Worm (Caenorhabditis elegans): ENCODE results near the gene cki-2.

The cki-2 gene

ce11 chrII:7849697-7850096 lies 33.4 kb downstream of the cki-2 start, which contains the start of gene acr-7:
Gene acr-7, minus strand, starts transcription at chrII:7849797.
- TF ChIP-seq nhr-237 (tag; optimal IDR thresholded peaks at IDR 0.05) (no peak), fos-1 (tag; optimal IDR thresholded peaks at IDR 0.05) (no peak), nhr-6 (tag; optimal IDR thresholded peaks at IDR 0.05) (no peak), ztf-11 (tag; optimal IDR thresholded peaks at IDR 0.05) (no peak), sma-3 (GFP tag; optimal IDR thresholded peaks at IDR 0.05) (no peak), alr-1 (tag; optimal IDR thresholded peaks at IDR 0.05) (no peak), zag-1 (tag; optimal IDR thresholded peaks at IDR 0.05) (no peak), ama-1 (optimal IDR thresholded peaks at IDR 0.05) (no peak), ztf-1 (GFP tag; conservative IDR thresholded peaks at IDR 0.05) (no peak), blmp-1 (tag; optimal IDR thresholded peaks at IDR 0.05; ENCODE audit: insufficient read depth) (no peak), peb-1 (tag; optimal IDR thresholded peaks at IDR 0.05) (no peak), nhr-21 (tag; optimal IDR thresholded peaks at IDR 0.05) (no peak), elt-1 (tag; optimal IDR thresholded peaks at IDR 0.05) (no peak), lin-11 (tag; optimal IDR thresholded peaks at IDR 0.05) (no peak), mdl-1 (tag; optimal IDR thresholded peaks at IDR 0.05) (no peak), F13H6.1 (tag; optimal IDR thresholded peaks at IDR 0.05) (no peak), R02D3.7 (tag; optimal IDR thresholded peaks at IDR 0.05) (no peak), elt-3 (tag; optimal IDR thresholded peaks at IDR 0.05) (no peak), snpc-4 (tag; optimal IDR thresholded peaks at IDR 0.05) (no peak), C34F6.9 (tag; optimal IDR thresholded peaks at IDR 0.05) (no peak)

DNA sequence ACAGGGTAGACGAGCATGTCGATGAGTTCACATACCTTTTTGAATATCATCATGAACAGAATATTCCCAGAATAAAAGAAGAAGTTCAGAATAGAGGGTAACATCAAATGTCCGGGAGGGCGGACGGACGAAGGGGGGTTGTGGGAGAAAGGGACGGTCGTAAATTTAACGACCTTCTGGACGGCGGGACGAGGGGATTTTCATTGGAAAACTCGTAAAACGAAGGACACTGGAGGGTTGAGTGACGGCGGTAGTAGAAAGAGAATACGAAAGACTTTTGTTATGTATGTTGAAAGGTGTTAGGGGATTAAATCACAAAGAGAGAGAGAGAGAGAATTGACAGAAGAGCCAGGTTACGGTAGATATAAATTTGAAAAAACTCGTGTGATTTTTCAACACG lies 34.3 kb downstream of the cki-2 start:
- peak; percentile 50 for TF ChIP-seq sem-4 (tag; optimal IDR thresholded peaks at IDR 0.05)
- TF ChIP-seq nhr-25 (tag; optimal IDR thresholded peaks at IDR 0.05): peak; percentile 16
- no peak for TF ChIP-seq mab-5 (tag; optimal IDR thresholded peaks at IDR 0.05)

DNA sequence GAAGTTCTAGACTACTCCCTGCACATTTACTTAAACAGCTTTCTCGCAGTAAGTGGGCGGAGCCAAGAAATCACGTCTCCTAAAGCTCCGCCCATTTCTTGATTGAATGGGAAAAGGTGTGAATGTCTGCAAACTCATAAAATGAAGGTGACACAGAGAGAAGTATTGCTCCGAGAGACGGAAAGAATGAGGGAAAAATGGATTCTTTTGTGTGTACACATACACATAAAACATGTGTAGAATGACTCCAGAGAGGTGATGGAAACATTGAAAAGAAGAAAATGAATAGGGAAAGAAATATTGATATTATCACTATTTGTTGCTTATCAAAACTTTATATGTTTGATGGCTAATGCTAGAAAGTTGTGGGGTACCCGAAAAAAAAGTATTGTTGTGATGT lies 35.2 kb downstream of the cki-2 start:
- TF ChIP-seq nhr-6 (tag; optimal IDR thresholded peaks at IDR 0.05): no peak
- TF ChIP-seq dmd-4 (tag; optimal IDR thresholded peaks at IDR 0.05): no peak
- no peak for TF ChIP-seq unc-62 (GFP tag; optimal IDR thresholded peaks at IDR 0.05)
- TF ChIP-seq ztf-4 (tag; optimal IDR thresholded peaks at IDR 0.05): no peak
- TF ChIP-seq nhr-129 (tag; optimal IDR thresholded peaks at IDR 0.05): peak; percentile 3
- no peak for TF ChIP-seq nhr-10 (tag; optimal IDR thresholded peaks at IDR 0.05)
- TF ChIP-seq C34F6.9 (tag; optimal IDR thresholded peaks at IDR 0.05): peak; percentile 12
- TF ChIP-seq R02D3.7 (tag; optimal IDR thresholded peaks at IDR 0.05): no peak
- TF ChIP-seq blmp-1 (tag; optimal IDR thresholded peaks at IDR 0.05; ENCODE audit: insufficient read depth): no peak
- TF ChIP-seq ZK546.5 (tag; optimal IDR thresholded peaks at IDR 0.05): no peak
- no peak for TF ChIP-seq zag-1 (tag; optimal IDR thresholded peaks at IDR 0.05)
- TF ChIP-seq peb-1 (tag; optimal IDR thresholded peaks at IDR 0.05): no peak
- TF ChIP-seq alr-1 (tag; optimal IDR thresholded peaks at IDR 0.05): no peak
- TF ChIP-seq fos-1 (tag; optimal IDR thresholded peaks at IDR 0.05): peak; percentile 41
- TF ChIP-seq ceh-16 (tag; optimal IDR thresholded peaks at IDR 0.05): no peak
- TF ChIP-seq elt-3 (tag; optimal IDR thresholded peaks at IDR 0.05): no peak
- TF ChIP-seq nhr-11 (tag; optimal IDR thresholded peaks at IDR 0.05): no peak
- TF ChIP-seq mab-5 (tag; optimal IDR thresholded peaks at IDR 0.05): no peak
- TF ChIP-seq elt-1 (tag; optimal IDR thresholded peaks at IDR 0.05): no peak
- TF ChIP-seq lin-11 (tag; optimal IDR thresholded peaks at IDR 0.05): no peak
- no peak for TF ChIP-seq unc-39 (tag; optimal IDR thresholded peaks at IDR 0.05)

DNA sequence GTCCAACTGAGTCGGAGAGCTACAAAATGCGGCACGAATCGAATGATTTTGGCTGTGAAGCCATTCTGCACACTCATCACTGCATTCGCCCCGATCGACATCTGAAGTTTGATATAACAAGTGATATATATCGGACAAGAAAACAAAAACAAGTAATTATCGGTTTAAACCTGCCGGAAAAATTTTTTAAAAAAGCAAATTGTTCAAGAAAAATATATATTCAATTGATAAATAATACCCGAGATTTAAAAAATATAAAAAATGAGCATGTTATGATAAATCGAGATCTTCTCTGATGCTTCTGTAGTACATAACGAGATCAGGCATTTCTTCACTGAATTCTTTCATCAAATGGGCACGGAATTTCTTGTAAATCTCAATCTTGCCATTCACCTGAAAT lies 37.4 kb downstream of the cki-2 start, which contains the start of gene T09A5.5:
T09A5.5 (minus strand) TSS at position 101 of the 400 bp plus-strand sequence.
- TF ChIP-seq lin-11 (tag; optimal IDR thresholded peaks at IDR 0.05): no peak
- TF ChIP-seq ZK546.5 (tag; optimal IDR thresholded peaks at IDR 0.05): no peak
- TF ChIP-seq ceh-16 (tag; optimal IDR thresholded peaks at IDR 0.05): no peak
- TF ChIP-seq unc-39 (tag; optimal IDR thresholded peaks at IDR 0.05): no peak
- no peak for TF ChIP-seq R02D3.7 (tag; optimal IDR thresholded peaks at IDR 0.05)
- no peak for TF ChIP-seq egl-27 (tag; optimal IDR thresholded peaks at IDR 0.05)
- no peak for TF ChIP-seq sem-4 (tag; optimal IDR thresholded peaks at IDR 0.05)
- no peak for TF ChIP-seq dmd-4 (tag; optimal IDR thresholded peaks at IDR 0.05)
- TF ChIP-seq mab-5 (tag; optimal IDR thresholded peaks at IDR 0.05): no peak
- TF ChIP-seq ama-1 (optimal IDR thresholded peaks at IDR 0.05): no peak
- TF ChIP-seq crh-2 (tag; optimal IDR thresholded peaks at IDR 0.05): no peak
- no peak for TF ChIP-seq F13H6.1 (tag; optimal IDR thresholded peaks at IDR 0.05)
- TF ChIP-seq C34F6.9 (tag; optimal IDR thresholded peaks at IDR 0.05): no peak
- TF ChIP-seq nhr-10 (tag; optimal IDR thresholded peaks at IDR 0.05): no peak
- TF ChIP-seq gmeb-1 (tag; optimal IDR thresholded peaks at IDR 0.05): no peak
- TF ChIP-seq nhr-25 (tag; optimal IDR thresholded peaks at IDR 0.05): no peak

DNA sequence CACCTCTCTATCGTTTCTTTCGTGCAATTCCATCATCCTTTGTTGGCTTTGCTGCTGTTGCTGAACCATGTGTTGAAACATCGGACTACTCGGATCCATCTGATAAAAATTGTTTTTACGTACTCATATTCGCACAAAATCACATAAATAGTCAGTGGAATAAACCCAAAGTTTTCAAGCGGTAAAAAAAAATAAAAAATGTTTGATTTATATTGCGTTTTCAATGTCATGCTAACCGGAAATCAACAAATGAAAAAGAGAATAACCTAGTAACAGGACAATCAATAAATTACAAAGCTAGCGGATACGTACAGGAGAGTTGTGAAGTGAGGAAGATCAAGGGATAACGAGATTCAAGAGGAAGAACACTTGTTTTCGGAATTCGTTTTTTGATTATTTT lies 38.6 kb downstream of the cki-2 start, which contains the start of gene mdt-10:
mdt-10 (minus strand) TSS at position 101 of the 400 bp plus-strand sequence.
- no peak for TF ChIP-seq ZK546.5 (tag; optimal IDR thresholded peaks at IDR 0.05)
- no peak for TF ChIP-seq ztf-11 (tag; optimal IDR thresholded peaks at IDR 0.05)
- TF ChIP-seq nhr-21 (tag; optimal IDR thresholded peaks at IDR 0.05): no peak
- TF ChIP-seq R02D3.7 (tag; optimal IDR thresholded peaks at IDR 0.05): no peak
- TF ChIP-seq blmp-1 (tag; optimal IDR thresholded peaks at IDR 0.05; ENCODE audit: insufficient read depth): no peak
- TF ChIP-seq nhr-23 (tag; optimal IDR thresholded peaks at IDR 0.05): no peak
- TF ChIP-seq peb-1 (tag; optimal IDR thresholded peaks at IDR 0.05): no peak
- TF ChIP-seq nhr-12 (tag; optimal IDR thresholded peaks at IDR 0.05): no peak
- TF ChIP-seq mdl-1 (tag; optimal IDR thresholded peaks at IDR 0.05): no peak
- TF ChIP-seq lin-13 (GFP tag; optimal IDR thresholded peaks at IDR 0.05): no peak
- no peak for TF ChIP-seq mab-5 (tag; optimal IDR thresholded peaks at IDR 0.05)
- no peak for TF ChIP-seq lin-39 (tag; optimal IDR thresholded peaks at IDR 0.05)
- TF ChIP-seq ceh-82 (tag; optimal IDR thresholded peaks at IDR 0.05): no peak
- no peak for TF ChIP-seq C34F6.9 (tag; optimal IDR thresholded peaks at IDR 0.05)
- no peak for TF ChIP-seq elt-3 (tag; optimal IDR thresholded peaks at IDR 0.05)
- TF ChIP-seq nhr-6 (tag; optimal IDR thresholded peaks at IDR 0.05): no peak
- TF ChIP-seq elt-1 (tag; optimal IDR thresholded peaks at IDR 0.05): no peak
- no peak for TF ChIP-seq nhr-77 (tag; optimal IDR thresholded peaks at IDR 0.05)
